Fruit fly (Drosophila melanogaster) whole organism, embryonic: Measurements from ENCODE around the gene CG8814.

Experiments used
- CG10321 ChIP-seq: fragments of 200-800 bp; sonication (Bioruptor generic); IDR thresholded peaks from 2 replicates; pipeline ENCODE4 v1.3.6; 2022; ENCODE audit warnings: missing biosample characterization, missing genetic modification characterization
- CG14667 ChIP-seq: fragments of 200-800 bp; sonication (Bioruptor generic); IDR thresholded peaks from 2 replicates; pipeline ENCODE4 v1.3.6; 2022; ENCODE audit warnings: missing biosample characterization, missing genetic modification characterization
- CG1603 ChIP-seq: fragments of 200-800 bp; sonication (Bioruptor generic); optimal IDR thresholded peaks from 2 replicates; lab custom pipeline; 2019; ENCODE audit warnings: missing biosample characterization, mild to moderate bottlenecking, missing genetic modification characterization, moderate library complexity
- CG16813 ChIP-seq: fragments of 200-800 bp; sonication (Bioruptor generic); IDR thresholded peaks from 3 replicates; pipeline ENCODE4 v1.3.6; 2022; ENCODE audit warnings: missing biosample characterization, missing genetic modification characterization; ENCODE audit not compliant: partially characterized antibody
- CG17612 ChIP-seq: fragments of 200-800 bp; sonication (Bioruptor generic); IDR thresholded peaks from 2 replicates; pipeline ENCODE4 v1.3.6; 2022; ENCODE audit warnings: missing biosample characterization, missing genetic modification characterization
- CG18011 ChIP-seq: fragments of 200-800 bp; sonication (Bioruptor generic); optimal IDR thresholded peaks from 2 replicates; lab custom pipeline; 2017; ENCODE audit warnings: missing biosample characterization, missing genetic modification characterization, mild to moderate bottlenecking, moderate library complexity, missing genotype
- CG7987 ChIP-seq: fragments of 200-800 bp; sonication (Bioruptor generic); optimal IDR thresholded peaks from 2 replicates; lab custom pipeline; 2018; ENCODE audit warnings: missing biosample characterization, mild to moderate bottlenecking, missing genetic modification characterization, moderate library complexity
- CG9932 ChIP-seq: fragments of 200-800 bp; sonication (Bioruptor generic); IDR thresholded peaks from 2 replicates; pipeline ENCODE4 v1.3.6; 2022; ENCODE audit warnings: missing biosample characterization, missing genetic modification characterization
- HLH3B ChIP-seq: fragments of 200-800 bp; sonication (Bioruptor generic); IDR thresholded peaks from 2 replicates; pipeline ENCODE4 v1.3.6; 2022; ENCODE audit warnings: missing biosample characterization, missing genetic modification characterization
- da ChIP-seq: fragments of 200-800 bp; sonication (Bioruptor generic); optimal IDR thresholded peaks from 2 replicates; lab custom pipeline; 2016; ENCODE audit warnings: missing biosample characterization, missing genetic modification characterization
- kah ChIP-seq: fragments of 200-800 bp; sonication (Bioruptor generic); optimal IDR thresholded peaks from 2 replicates; lab custom pipeline; 2018; ENCODE audit warnings: missing biosample characterization, mild to moderate bottlenecking, missing genetic modification characterization
- unpg ChIP-seq: fragments of 200-800 bp; sonication (Bioruptor generic); optimal IDR thresholded peaks from 3 replicates; lab custom pipeline; 2018; ENCODE audit warnings: missing biosample characterization, mild to moderate bottlenecking, missing genetic modification characterization, moderate library complexity

dm6 chr2L:2878859-2879258, 4.2 kb downstream of the CG8814 start, which contains the start of gene RabGGTb:
- TF ChIP-seq unpg (GFP tag; lab: Kevin White, UChicago) (peak; percentile 46), CG17612 (no peak), CG1603 (peak; percentile 77), kah (peak; percentile 20), CG14667 (GFP tag; lab: Robert Waterston, UW) (peak; percentile 51), HLH3B (GFP tag; lab: Robert Waterston, UW) (peak; percentile 62; the same call in 1 of the 2 replicates), CG10321 (GFP tag; lab: Robert Waterston, UW) (peak; percentile 23; the same call in 1 of the 2 replicates), CG16813 (0 out of 3 replicates have a peak, but pooled peaks have one; percentile 17), CG18011 (GFP tag; lab: Kevin White, UChicago) (peak; percentile 2), CG9932 (GFP tag; lab: Robert Waterston, UW) (peak; percentile 86), CG7987 (no peak), da (no peak)
